Worm (Caenorhabditis elegans) whole organism, L1 larva: Measurements from ENCODE around the gene T03F6.3.

Experiments
- C16A3.4 ChIP-seq: fragments of 150-350 bp; optimal IDR thresholded peaks from 2 replicates; lab custom pipeline; 2014; ENCODE audit warnings: missing biosample characterization, missing genetic modification characterization
- F16B12.6 ChIP-seq: fragments of 150-350 bp; optimal IDR thresholded peaks from 2 replicates; lab custom pipeline; 2014; ENCODE audit warnings: missing biosample characterization, missing genetic modification characterization
- aha-1 ChIP-seq: fragments of 150-350 bp; optimal IDR thresholded peaks from 2 replicates; lab custom pipeline; 2014; ENCODE audit warnings: missing biosample characterization, missing genetic modification characterization
- alr-1 ChIP-seq: fragments of 200-800 bp; sonication (Bioruptor generic); optimal IDR thresholded peaks from 2 replicates; lab custom pipeline; 2018; ENCODE audit warnings: borderline replicate concordance, mild to moderate bottlenecking, missing genetic modification characterization, missing compliant biosample characterization
- ama-1 ChIP-seq: fragments of 150-350 bp; optimal IDR thresholded peaks from 2 replicates; lab custom pipeline; 2014
- blmp-1 ChIP-seq: fragments of 150-350 bp; optimal IDR thresholded peaks from 2 replicates; lab custom pipeline; 2014; ENCODE audit warnings: missing biosample characterization, missing genetic modification characterization
- ceh-63 ChIP-seq: fragments of 200-800 bp; sonication (Bioruptor generic); optimal IDR thresholded peaks from 2 replicates; lab custom pipeline; 2018; ENCODE audit warnings: mild to moderate bottlenecking, missing genetic modification characterization, missing compliant biosample characterization
- ceh-82 ChIP-seq, 3 experiments: fragments of 150-350 bp in 1 of 3; sonication (generic microtip) in 2 of 3; optimal IDR thresholded peaks; 2 replicates each; lab custom pipeline; 2014 to 2017; ENCODE audit warnings: missing biosample characterization in 3 of 3, missing genetic modification characterization in 3 of 3
- ces-1 ChIP-seq: fragments of 150-350 bp; optimal IDR thresholded peaks from 2 replicates; lab custom pipeline; 2014; ENCODE audit warnings: missing biosample characterization, missing genetic modification reagents, missing genetic modification characterization
- dsc-1 ChIP-seq: sonication (generic microtip); optimal IDR thresholded peaks from 2 replicates; lab custom pipeline; 2016; ENCODE audit warnings: mild to moderate bottlenecking, missing genetic modification characterization, missing compliant biosample characterization
- egl-27 ChIP-seq, 2 experiments: fragments of 150-350 bp in 1 of 2; sonication (generic microtip); optimal IDR thresholded peaks; 3 replicates each; lab custom pipeline; 2017 to 2018; ENCODE audit warnings: missing biosample characterization in 2 of 2, missing genetic modification characterization in 2 of 2, missing genetic modification reagents in 2 of 2
- elt-2 ChIP-seq: sonication (generic microtip); optimal IDR thresholded peaks from 2 replicates; lab custom pipeline; 2016; ENCODE audit warnings: missing genetic modification characterization, mild to moderate bottlenecking, inconsistent platforms, missing compliant biosample characterization, missing genetic modification reagents
- elt-3 ChIP-seq, 6 experiments: fragments of 150-350 bp in 1 of 6; sonication (generic microtip); optimal IDR thresholded peaks; 2 replicates each; lab custom pipeline; 2017 to 2018; ENCODE audit warnings: missing biosample characterization in 6 of 6, missing genetic modification characterization in 6 of 6, inconsistent platforms in 1 of 6
- fkh-4 ChIP-seq: sonication (generic microtip); optimal IDR thresholded peaks from 2 replicates; lab custom pipeline; 2016; ENCODE audit warnings: missing compliant biosample characterization, missing genetic modification characterization, borderline replicate concordance
- fkh-8 ChIP-seq: sonication (generic microtip); optimal IDR thresholded peaks from 2 replicates; lab custom pipeline; 2016; ENCODE audit warnings: mild to moderate bottlenecking, missing genetic modification characterization, missing compliant biosample characterization
- grh-1 ChIP-seq: fragments of 200-800 bp; sonication (Bioruptor generic); IDR thresholded peaks from 2 replicates; pipeline ENCODE4 v1.3.6; 2022; ENCODE audit warnings: missing genetic modification reagents, missing genetic modification characterization, missing compliant biosample characterization
- isw-1 ChIP-seq: fragments of 200-800 bp; sonication (Bioruptor generic); IDR thresholded peaks from 2 replicates; pipeline ENCODE4 v1.3.6; 2022; ENCODE audit warnings: missing genetic modification characterization, missing compliant biosample characterization
- jun-1 ChIP-seq: fragments of 150-350 bp; optimal IDR thresholded peaks from 2 replicates; lab custom pipeline; 2014; ENCODE audit warnings: missing biosample characterization, missing genetic modification reagents, missing genetic modification characterization
- lin-35 ChIP-seq, 2 experiments: fragments of 150-350 bp; optimal IDR thresholded peaks; 2 replicates each; lab custom pipeline; 2014; ENCODE audit warnings: missing biosample characterization in 2 of 2, missing genetic modification characterization in 2 of 2, missing genetic modification reagents in 2 of 2
- lin-39 ChIP-seq: fragments of 150-350 bp; optimal IDR thresholded peaks from 2 replicates; lab custom pipeline; 2014; ENCODE audit warnings: missing biosample characterization, missing genetic modification reagents, missing genetic modification characterization
- mab-9 ChIP-seq: fragments of 200-800 bp; sonication (Bioruptor generic); IDR thresholded peaks from 2 replicates; pipeline ENCODE4 v1.3.6; 2022; ENCODE audit warnings: missing genetic modification reagents, missing genetic modification characterization, missing compliant biosample characterization
- mdl-1 ChIP-seq, 2 experiments: fragments of 150-350 bp; optimal IDR thresholded peaks; 2 replicates each; lab custom pipeline; 2014 to 2017; ENCODE audit warnings: missing biosample characterization in 2 of 2, missing genetic modification characterization in 2 of 2, inconsistent platforms in 1 of 2
- mef-2 ChIP-seq: fragments of 150-350 bp; optimal IDR thresholded peaks from 2 replicates; lab custom pipeline; 2014; ENCODE audit warnings: missing biosample characterization, missing genetic modification characterization
- nhr-11 ChIP-seq: fragments of 150-350 bp; optimal IDR thresholded peaks from 2 replicates; lab custom pipeline; 2014; ENCODE audit warnings: missing biosample characterization, missing genetic modification characterization
- nhr-12 ChIP-seq: sonication (generic microtip); optimal IDR thresholded peaks from 2 replicates; lab custom pipeline; 2017; ENCODE audit warnings: missing biosample characterization, missing genetic modification characterization
- nhr-237 ChIP-seq: fragments of 150-350 bp; optimal IDR thresholded peaks from 2 replicates; lab custom pipeline; 2014; ENCODE audit warnings: missing biosample characterization, missing genetic modification characterization
- nhr-47 ChIP-seq: sonication (generic microtip); optimal IDR thresholded peaks from 2 replicates; lab custom pipeline; 2016; ENCODE audit warnings: mild to moderate bottlenecking, missing genetic modification characterization, moderate library complexity, missing compliant biosample characterization
- nhr-71 ChIP-seq: sonication (generic microtip); optimal IDR thresholded peaks from 2 replicates; lab custom pipeline; 2016; ENCODE audit warnings: mild to moderate bottlenecking, missing genetic modification characterization, moderate library complexity, missing compliant biosample characterization
- nhr-77 ChIP-seq: fragments of 150-350 bp; optimal IDR thresholded peaks from 2 replicates; lab custom pipeline; 2014; ENCODE audit warnings: missing biosample characterization, missing genetic modification characterization
- nhr-85 ChIP-seq: sonication (generic microtip); peaks from one replicate; lab custom pipeline; 2016; ENCODE audit warnings: missing genetic modification characterization, inconsistent platforms, missing compliant biosample characterization
- pag-3 ChIP-seq: sonication (generic microtip); optimal IDR thresholded peaks from 2 replicates; lab custom pipeline; 2017; ENCODE audit warnings: missing genetic modification characterization, mild to moderate bottlenecking, missing compliant biosample characterization, antibody characterized with exemption, borderline replicate concordance; ENCODE audit not compliant: insufficient read depth
- pax-3 ChIP-seq: fragments of 200-800 bp; sonication (Bioruptor generic); optimal IDR thresholded peaks from 2 replicates; lab custom pipeline; 2018; ENCODE audit warnings: mild to moderate bottlenecking, missing genetic modification characterization, moderate library complexity, missing compliant biosample characterization
- pqm-1 ChIP-seq: sonication (generic microtip); optimal IDR thresholded peaks from 3 replicates; lab custom pipeline; 2017; ENCODE audit warnings: missing biosample characterization, missing genetic modification characterization
- rnt-1 ChIP-seq: sonication (generic microtip); optimal IDR thresholded peaks from 2 replicates; lab custom pipeline; 2016; ENCODE audit warnings: mild to moderate bottlenecking, missing genetic modification characterization, moderate library complexity, missing compliant biosample characterization
- skn-1 ChIP-seq: fragments of 150-350 bp; optimal IDR thresholded peaks from 2 replicates; lab custom pipeline; 2014; ENCODE audit warnings: missing biosample characterization, missing genetic modification characterization
- snpc-4 ChIP-seq: fragments of 150-350 bp; optimal IDR thresholded peaks from 2 replicates; lab custom pipeline; 2014; ENCODE audit warnings: missing biosample characterization, missing genetic modification characterization
- sox-4 ChIP-seq: sonication (generic microtip); optimal IDR thresholded peaks from 2 replicates; lab custom pipeline; 2016; ENCODE audit warnings: missing genetic modification characterization, missing compliant biosample characterization
- swsn-7 ChIP-seq: sonication (generic microtip); optimal IDR thresholded peaks from 2 replicates; lab custom pipeline; 2016; ENCODE audit warnings: missing genetic modification characterization, missing compliant biosample characterization
- tbx-2 ChIP-seq: sonication (generic microtip); optimal IDR thresholded peaks from 2 replicates; lab custom pipeline; 2016; ENCODE audit warnings: missing genetic modification characterization, missing compliant biosample characterization
- unc-98 ChIP-seq: fragments of 200-800 bp; sonication (Bioruptor generic); IDR thresholded peaks from 2 replicates; pipeline ENCODE4 v1.3.6; 2022; ENCODE audit warnings: missing genetic modification characterization, missing compliant biosample characterization
- vab-15 ChIP-seq: sonication (generic microtip); optimal IDR thresholded peaks from 2 replicates; lab custom pipeline; 2017; ENCODE audit warnings: missing genotype, mild to moderate bottlenecking, missing genetic modification characterization, missing compliant biosample characterization
- zag-1 ChIP-seq: fragments of 150-350 bp; optimal IDR thresholded peaks from 2 replicates; lab custom pipeline; 2014; ENCODE audit warnings: missing biosample characterization, missing genetic modification characterization
- zip-4 ChIP-seq: fragments of 200-800 bp; sonication (Bioruptor generic); optimal IDR thresholded peaks from 2 replicates; lab custom pipeline; 2018; ENCODE audit warnings: mild to moderate bottlenecking, missing genetic modification characterization, moderate library complexity, missing compliant biosample characterization
- ztf-11 ChIP-seq, 2 experiments: sonication (generic microtip); optimal IDR thresholded peaks; 2 replicates each; lab custom pipeline; 2016 to 2017; ENCODE audit warnings: missing genetic modification characterization in 2 of 2, missing biosample characterization in 1 of 2, missing compliant biosample characterization in 1 of 2
- ztf-4 ChIP-seq: fragments of 150-350 bp; optimal IDR thresholded peaks from 2 replicates; lab custom pipeline; 2014; ENCODE audit warnings: missing biosample characterization, missing genetic modification characterization

Gene T03F6.3

ce11 chrIII:13347782-13348327 lies 41.3 kb upstream of the T03F6.3 start (continued):
- TF ChIP-seq mab-9 (no peak), zag-1 (no peak), dsc-1 (tag; lab: Kevin White, UChicago) (peak; percentile 66), aha-1 (tag; lab: Kevin White, UChicago) (no peak), elt-2 (no peak), mdl-1 (tag; optimal IDR thresholded peaks at IDR 0.05; lab: Kevin White, UChicago) (no peak), nhr-71 (peak; percentile 33), grh-1 (GFP tag; lab: Robert Waterston, UW) (no peak), blmp-1 (no peak), vab-15 (tag; lab: Kevin White, UChicago) (no peak), sox-4 (tag; lab: Kevin White, UChicago) (no peak), alr-1 (tag; lab: Kevin White, UChicago) (no peak), ama-1 (lab: Kevin White, UChicago) (no peak), nhr-237 (no peak), nhr-12 (tag; lab: Kevin White, UChicago) (no peak), ztf-4 (tag; lab: Kevin White, UChicago) (no peak), fkh-4 (tag; lab: Kevin White, UChicago) (peak; percentile 1), skn-1 (tag; lab: Kevin White, UChicago) (no peak), C16A3.4 (tag; lab: Kevin White, UChicago) (no peak), swsn-7 (tag; lab: Kevin White, UChicago) (peak; percentile 0), pag-3 (tag; lab: Kevin White, UChicago) (no peak), nhr-11 (no peak), mef-2 (no peak), pax-3 (tag; lab: Kevin White, UChicago) (no peak), nhr-77 (tag; lab: Kevin White, UChicago) (no peak), ztf-11 (tag; optimal IDR thresholded peaks at IDR 0.05; lab: Kevin White, UChicago) (no peak), elt-3 (tag; optimal IDR thresholded peaks at IDR 0.05; lab: Kevin White, UChicago) (no peak), egl-27 (tag; optimal IDR thresholded peaks at IDR 0.05; lab: Kevin White, UChicago) (no peak), nhr-85 (no peak), jun-1 (tag; lab: Kevin White, UChicago) (no peak), lin-35 (GFP tag; optimal IDR thresholded peaks at IDR 0.05; lab: Kevin White, UChicago) (no peak), ces-1 (GFP tag; lab: Kevin White, UChicago) (no peak), isw-1 (GFP tag; lab: Robert Waterston, UW) (0 out of 2 replicates have a peak, but pooled peaks have one; percentile 12), rnt-1 (no peak), unc-98 (GFP tag; lab: Robert Waterston, UW) (no peak), pqm-1 (no peak), tbx-2 (tag; lab: Kevin White, UChicago) (peak; percentile 28), F16B12.6 (tag; lab: Kevin White, UChicago) (no peak), snpc-4 (tag; lab: Kevin White, UChicago) (no peak)

DNA sequence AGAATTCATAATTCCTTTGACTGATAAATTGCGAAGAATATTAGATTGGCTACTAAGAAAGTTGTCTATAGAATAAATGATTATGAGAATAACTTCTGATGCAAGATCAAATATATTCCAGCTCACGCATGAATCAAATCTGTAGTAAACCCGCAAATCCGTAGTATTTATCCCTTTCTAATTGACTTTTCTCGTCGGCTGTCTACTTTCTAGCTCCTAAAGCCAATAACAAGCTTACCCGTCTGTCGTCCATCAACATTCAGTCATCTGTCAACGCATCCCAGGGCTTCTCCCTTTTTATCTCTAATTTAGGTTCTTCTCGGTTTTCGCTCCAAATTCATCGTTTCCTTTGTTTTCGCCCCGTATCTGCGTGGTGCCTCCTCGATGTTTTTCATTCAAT lies 40.3 kb upstream of the T03F6.3 start:
- TF ChIP-seq lin-35 (GFP tag; optimal IDR thresholded peaks at IDR 0.05; lab: Kevin White, UChicago) = no peak
- peak; percentile 10 for TF ChIP-seq nhr-71
- peak; percentile 21 for TF ChIP-seq fkh-8 (tag; lab: Kevin White, UChicago)
- peak; percentile 78 for TF ChIP-seq dsc-1 (tag; lab: Kevin White, UChicago)
- no peak for TF ChIP-seq F16B12.6 (tag; lab: Kevin White, UChicago)
- TF ChIP-seq ceh-82 (tag; optimal IDR thresholded peaks at IDR 0.05; lab: Kevin White, UChicago) = peak in 1 of 3 experiments; percentile 6
- TF ChIP-seq nhr-47 (tag; lab: Kevin White, UChicago) = peak; percentile 28
- TF ChIP-seq elt-3 (tag; optimal IDR thresholded peaks at IDR 0.05; lab: Kevin White, UChicago) = no peak
- no peak for TF ChIP-seq lin-39 (tag; lab: Kevin White, UChicago)
- TF ChIP-seq ceh-63 = no peak
- no peak for TF ChIP-seq zip-4
- TF ChIP-seq, all 84 proteins: peak for 5
